Worm (Caenorhabditis elegans) whole organism, L4 larva: ENCODE measurements around the gene sek-1.

Experiments
- F37D6.2 ChIP-seq: sonication (generic microtip); optimal IDR thresholded peaks from 2 replicates; lab custom pipeline; 2016; ENCODE audit warnings: mild to moderate bottlenecking, missing genetic modification characterization, missing compliant biosample characterization
- T26A8.4 ChIP-seq: fragments of 200-800 bp; sonication (Bioruptor generic); IDR thresholded peaks from 2 replicates; pipeline ENCODE4 v1.3.6; 2022; ENCODE audit warnings: missing genetic modification characterization, missing compliant biosample characterization
- Y105C5A.15 ChIP-seq: fragments of 200-800 bp; sonication (Bioruptor generic); IDR thresholded peaks from 2 replicates; pipeline ENCODE4 v1.3.6; 2022; ENCODE audit warnings: missing genetic modification characterization, missing compliant biosample characterization
- Y75B8A.6 ChIP-seq: fragments of 200-800 bp; sonication (Bioruptor generic); IDR thresholded peaks from 2 replicates; pipeline ENCODE4 v1.3.6; 2022; ENCODE audit warnings: missing genetic modification reagents, missing genetic modification characterization, missing compliant biosample characterization
- ZK337.2 ChIP-seq: fragments of 200-800 bp; sonication (Bioruptor generic); IDR thresholded peaks from 2 replicates; pipeline ENCODE4 v1.3.6; 2022; ENCODE audit warnings: missing genetic modification reagents, missing genetic modification characterization, missing compliant biosample characterization
- ZK546.5 ChIP-seq, 2 experiments: sonication (generic microtip); optimal IDR thresholded peaks; 2 replicates each; lab custom pipeline; 2017; ENCODE audit warnings: missing biosample characterization in 2 of 2, missing genetic modification characterization in 2 of 2
- aha-1 ChIP-seq: fragments of 150-350 bp; peaks from one replicate; lab custom pipeline; 2014; ENCODE audit warnings: missing biosample characterization, missing genetic modification characterization
- aly-2 ChIP-seq: sonication (generic microtip); optimal IDR thresholded peaks from 2 replicates; lab custom pipeline; 2018; ENCODE audit warnings: missing biosample characterization, missing genetic modification characterization
- arid-1 ChIP-seq: fragments of 200-800 bp; sonication (Bioruptor generic); conservative IDR thresholded peaks from 2 replicates; pipeline ENCODE4 v1.3.6; 2022; ENCODE audit warnings: missing genetic modification reagents, missing genetic modification characterization, missing compliant biosample characterization
- ceh-20 ChIP-seq: fragments of 200-800 bp; sonication (Bioruptor generic); IDR thresholded peaks from 2 replicates; pipeline ENCODE4 v1.3.6; 2022; ENCODE audit warnings: missing genetic modification reagents, missing genetic modification characterization, missing compliant biosample characterization
- ceh-28 ChIP-seq: fragments of 150-350 bp; optimal IDR thresholded peaks from 2 replicates; lab custom pipeline; 2014; ENCODE audit warnings: missing biosample characterization, missing genetic modification reagents, missing genetic modification characterization
- ceh-32 ChIP-seq: sonication (generic microtip); optimal IDR thresholded peaks from 2 replicates; lab custom pipeline; 2016; ENCODE audit warnings: mild to moderate bottlenecking, missing genetic modification characterization, missing compliant biosample characterization; ENCODE audit not compliant: poor library complexity
- ceh-82 ChIP-seq: sonication (generic microtip); optimal IDR thresholded peaks from 2 replicates; lab custom pipeline; 2017; ENCODE audit warnings: missing biosample characterization, missing genetic modification characterization
- ces-1 ChIP-seq: fragments of 150-350 bp; sonication (generic microtip); optimal IDR thresholded peaks from 4 replicates; lab custom pipeline; 2014; ENCODE audit warnings: missing biosample characterization, missing genetic modification reagents, missing genetic modification characterization
- cey-2 ChIP-seq: sonication (generic microtip); optimal IDR thresholded peaks from 3 replicates; lab custom pipeline; 2017; ENCODE audit warnings: missing genetic modification characterization, mild to moderate bottlenecking, missing compliant biosample characterization, antibody characterized with exemption, borderline replicate concordance; ENCODE audit not compliant: insufficient read depth
- ctbp-1 ChIP-seq: fragments of 200-800 bp; sonication (Bioruptor generic); IDR thresholded peaks from 2 replicates; pipeline ENCODE4 v1.3.6; 2022; ENCODE audit warnings: missing genetic modification reagents, missing genetic modification characterization, missing compliant biosample characterization
- daf-12 ChIP-seq: fragments of 150-350 bp; optimal IDR thresholded peaks from 2 replicates; lab custom pipeline; 2014; ENCODE audit warnings: missing biosample characterization, missing genetic modification reagents, missing genetic modification characterization
- daf-16 ChIP-seq, 3 experiments: sonication (generic microtip); optimal IDR thresholded peaks; 2 replicates each; lab custom pipeline; 2016 to 2017; ENCODE audit warnings: missing genetic modification characterization in 3 of 3, missing genetic modification reagents in 3 of 3, mild to moderate bottlenecking in 2 of 3, missing compliant biosample characterization in 2 of 3, missing biosample characterization in 1 of 3, moderate library complexity in 1 of 3
- dmd-6 ChIP-seq: fragments of 200-800 bp; sonication (Bioruptor generic); IDR thresholded peaks from 2 replicates; pipeline ENCODE4 v1.3.6; 2022; ENCODE audit warnings: missing genetic modification reagents, missing genetic modification characterization, missing compliant biosample characterization
- dmd-8 ChIP-seq: fragments of 200-800 bp; sonication (Bioruptor generic); IDR thresholded peaks from 2 replicates; pipeline ENCODE4 v1.3.6; 2022; ENCODE audit warnings: missing genetic modification characterization, missing compliant biosample characterization
- dmd-9 ChIP-seq: fragments of 200-800 bp; sonication (Bioruptor generic); IDR thresholded peaks from 2 replicates; pipeline ENCODE4 v1.3.6; 2022; ENCODE audit warnings: missing genetic modification reagents, missing genetic modification characterization, missing compliant biosample characterization
- dpl-1 ChIP-seq: fragments of 150-350 bp; optimal IDR thresholded peaks from 2 replicates; lab custom pipeline; 2014; ENCODE audit warnings: missing biosample characterization, missing genetic modification reagents, missing genetic modification characterization
- dve-1 ChIP-seq: sonication (generic microtip); optimal IDR thresholded peaks from 2 replicates; lab custom pipeline; 2017; ENCODE audit warnings: antibody characterized with exemption, mild to moderate bottlenecking, missing genetic modification characterization, missing compliant biosample characterization; ENCODE audit not compliant: insufficient read depth
- fkh-10 ChIP-seq: fragments of 150-350 bp; optimal IDR thresholded peaks from 2 replicates; lab custom pipeline; 2014; ENCODE audit warnings: missing biosample characterization, missing genetic modification reagents, missing genetic modification characterization
- hif-1 ChIP-seq, 2 experiments: sonication (generic microtip); optimal IDR thresholded peaks; 2 replicates each; lab custom pipeline; 2016 to 2017; ENCODE audit warnings: missing compliant biosample characterization in 2 of 2, missing genetic modification characterization in 2 of 2, missing genetic modification reagents in 2 of 2, missing genotype in 2 of 2, mild to moderate bottlenecking in 1 of 2
- hlh-11 ChIP-seq: fragments of 200-800 bp; sonication (Bioruptor generic); optimal IDR thresholded peaks from 2 replicates; lab custom pipeline; 2018; ENCODE audit warnings: mild to moderate bottlenecking, missing genetic modification characterization, missing compliant biosample characterization
- hlh-30 ChIP-seq: sonication (generic microtip); optimal IDR thresholded peaks from 2 replicates; lab custom pipeline; 2017; ENCODE audit warnings: antibody characterized with exemption, mild to moderate bottlenecking, missing genetic modification characterization, missing compliant biosample characterization; ENCODE audit not compliant: insufficient read depth
- hmg-1.1 ChIP-seq: fragments of 200-800 bp; sonication (Bioruptor generic); IDR thresholded peaks from 2 replicates; pipeline ENCODE4 v1.3.6; 2022; ENCODE audit warnings: missing genetic modification reagents, missing genetic modification characterization, missing compliant biosample characterization
- lin-13 ChIP-seq: fragments of 150-350 bp; optimal IDR thresholded peaks from 2 replicates; lab custom pipeline; 2014; ENCODE audit warnings: missing biosample characterization, missing genetic modification reagents, missing genetic modification characterization
- lir-3 ChIP-seq: sonication (generic microtip); optimal IDR thresholded peaks from 2 replicates; lab custom pipeline; 2016; ENCODE audit warnings: mild to moderate bottlenecking, missing genetic modification characterization, missing compliant biosample characterization
- lsy-2 ChIP-seq, 2 experiments: fragments of 150-350 bp in 1 of 2; sonication (generic microtip) in 1 of 2; optimal IDR thresholded peaks; 2 replicates each; lab custom pipeline; 2014 to 2017; ENCODE audit warnings: missing biosample characterization in 2 of 2, missing genetic modification characterization in 2 of 2
- madf-5 ChIP-seq, 2 experiments: fragments of 200-800 bp; sonication (Bioruptor generic); IDR thresholded peaks; 2 replicates each; pipeline ENCODE4 v1.3.6; 2022; ENCODE audit warnings: missing compliant biosample characterization in 2 of 2, missing genetic modification characterization in 2 of 2
- mdl-1 ChIP-seq, 2 experiments: fragments of 150-350 bp in 1 of 2; sonication (generic microtip) in 1 of 2; optimal IDR thresholded peaks; 2 replicates each; lab custom pipeline; 2014 to 2017; ENCODE audit warnings: missing biosample characterization in 2 of 2, missing genetic modification characterization in 2 of 2
- mdt-29 ChIP-seq: fragments of 200-800 bp; sonication (Bioruptor generic); IDR thresholded peaks from 2 replicates; pipeline ENCODE4 v1.3.6; 2022; ENCODE audit warnings: missing genetic modification reagents, missing genetic modification characterization, missing compliant biosample characterization
- mep-1 ChIP-seq: fragments of 150-350 bp; sonication (generic microtip); optimal IDR thresholded peaks from 3 replicates; lab custom pipeline; 2014; ENCODE audit warnings: missing biosample characterization, missing genetic modification characterization
- mes-2 ChIP-seq: sonication (generic microtip); optimal IDR thresholded peaks from 2 replicates; lab custom pipeline; 2016; ENCODE audit warnings: missing genotype, mild to moderate bottlenecking, missing genetic modification characterization, missing compliant biosample characterization; ENCODE audit not compliant: poor library complexity, severe bottlenecking
- mxl-3 ChIP-seq: fragments of 200-800 bp; sonication (Bioruptor generic); optimal IDR thresholded peaks from 2 replicates; lab custom pipeline; 2018; ENCODE audit warnings: mild to moderate bottlenecking, missing genetic modification characterization, missing compliant biosample characterization
- nhr-28 ChIP-seq: fragments of 150-350 bp; optimal IDR thresholded peaks from 2 replicates; lab custom pipeline; 2014; ENCODE audit warnings: missing biosample characterization, missing genetic modification characterization
- nhr-48 ChIP-seq: sonication (generic microtip); optimal IDR thresholded peaks from 2 replicates; lab custom pipeline; 2016; ENCODE audit warnings: mild to moderate bottlenecking, missing genetic modification characterization, missing compliant biosample characterization
- nhr-76 ChIP-seq: fragments of 150-350 bp; optimal IDR thresholded peaks from 2 replicates; lab custom pipeline; 2014; ENCODE audit warnings: missing biosample characterization, missing genetic modification characterization
- nhr-77 ChIP-seq: fragments of 150-350 bp; optimal IDR thresholded peaks from 2 replicates; lab custom pipeline; 2014; ENCODE audit warnings: missing biosample characterization, missing genetic modification characterization
- pha-4 ChIP-seq, 2 experiments: fragments of 150-350 bp in 1 of 2; fragments of 200-800 bp in 1 of 2; sonication (Bioruptor generic) in 1 of 2; IDR thresholded peaks in 1 of 2; optimal IDR thresholded peaks in 1 of 2; 2 replicates each; pipeline versions ENCODE4 v1.3.6 to Lab custom; 2014 to 2022; ENCODE audit warnings: missing genetic modification characterization in 2 of 2, missing genetic modification reagents in 2 of 2, missing biosample characterization in 1 of 2, missing compliant biosample characterization in 1 of 2
- php-3 ChIP-seq: fragments of 200-800 bp; sonication (Bioruptor generic); IDR thresholded peaks from 2 replicates; pipeline ENCODE4 v1.3.6; 2022; ENCODE audit warnings: missing genetic modification reagents, missing genetic modification characterization, missing compliant biosample characterization
- rbr-2 ChIP-seq: sonication (generic microtip); optimal IDR thresholded peaks from 2 replicates; lab custom pipeline; 2016; ENCODE audit warnings: missing genotype, missing genetic modification characterization, missing compliant biosample characterization
- spr-3 ChIP-seq: fragments of 200-800 bp; sonication (Bioruptor generic); optimal IDR thresholded peaks from 2 replicates; lab custom pipeline; 2018; ENCODE audit warnings: mild to moderate bottlenecking, missing genetic modification characterization, missing compliant biosample characterization
- unc-39 ChIP-seq: sonication (generic microtip); optimal IDR thresholded peaks from 2 replicates; lab custom pipeline; 2017; ENCODE audit warnings: missing biosample characterization, missing genetic modification characterization
- zag-1 ChIP-seq: fragments of 150-350 bp; optimal IDR thresholded peaks from 2 replicates; lab custom pipeline; 2014; ENCODE audit warnings: missing biosample characterization, missing genetic modification characterization
- ztf-7 ChIP-seq: fragments of 150-350 bp; optimal IDR thresholded peaks from 2 replicates; lab custom pipeline; 2014; ENCODE audit warnings: missing biosample characterization, missing genetic modification characterization

The sek-1 gene

DNA sequence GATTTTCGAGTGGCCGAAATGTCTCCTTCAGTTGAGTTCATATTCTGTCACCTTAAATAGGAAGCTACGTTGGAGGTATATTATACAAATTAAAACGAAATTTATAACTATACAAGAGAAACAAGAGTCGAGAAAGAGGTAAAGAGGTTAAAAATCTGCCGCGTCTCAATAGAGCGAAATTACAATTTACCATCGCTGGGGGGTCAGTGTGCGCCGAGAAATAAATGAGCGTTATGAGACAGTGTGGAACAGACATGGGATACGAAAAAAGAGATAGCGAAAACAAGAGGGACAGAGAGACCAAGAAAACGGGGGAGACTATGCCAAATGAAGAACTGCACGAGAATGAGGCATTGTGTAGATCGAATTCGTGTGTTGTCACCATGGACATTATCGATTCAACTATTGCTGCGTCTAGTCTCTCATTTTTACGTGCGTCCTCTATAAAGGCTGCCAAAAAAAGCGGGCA, 28.6 kb upstream of the sek-1 start, which contains the start of gene ZK154.5:
Gene ZK154.5 (minus strand): TSS at position 51 of the 469 bp plus-strand sequence.
- TF ChIP-seq mep-1 (peak; percentile 60), ztf-7 (tag; lab: Kevin White, UChicago) (peak; percentile 3), hmg-1.1 (peak; percentile 51), ceh-28 (peak; percentile 10), dpl-1 (GFP tag; lab: Kevin White, UChicago) (peak; percentile 53), mdt-29 (no peak), mdl-1 (tag; optimal IDR thresholded peaks at IDR 0.05; lab: Kevin White, UChicago) (peak in 1 of 2 experiments; percentile 43), rbr-2 (tag; lab: Kevin White, UChicago) (peak; percentile 41), hlh-30 (tag; lab: Kevin White, UChicago) (peak; percentile 58), T26A8.4 (GFP tag; lab: Robert Waterston, UW) (peak; percentile 45; the same call in 1 of the 2 replicates), mxl-3 (peak; percentile 43), ZK546.5 (tag; optimal IDR thresholded peaks at IDR 0.05; lab: Kevin White, UChicago) (no peak), lir-3 (tag; lab: Kevin White, UChicago) (no peak), aha-1 (no peak), hif-1 (tag; optimal IDR thresholded peaks at IDR 0.05; lab: Kevin White, UChicago) (peak in 1 of 2 experiments; percentile 18), mes-2 (tag; lab: Kevin White, UChicago) (peak; percentile 24), pha-4 (GFP tag; IDR thresholded peaks at IDR 0.05; lab: Robert Waterston, UW) (no peak), pha-4 (tag; optimal IDR thresholded peaks at IDR 0.05; lab: Kevin White, UChicago) (peak; percentile 42), daf-16 (GFP tag; optimal IDR thresholded peaks at IDR 0.05; lab: Kevin White, UChicago) (no peak), daf-16 (tag; optimal IDR thresholded peaks at IDR 0.05; lab: Kevin White, UChicago) (peak; percentile 53), lsy-2 (tag; optimal IDR thresholded peaks at IDR 0.05; lab: Kevin White, UChicago) (peak in 1 of 2 experiments; percentile 34), nhr-48 (tag; lab: Kevin White, UChicago) (peak; percentile 1), nhr-77 (tag; lab: Kevin White, UChicago) (no peak), nhr-28 (tag; lab: Kevin White, UChicago) (peak; percentile 20), dmd-6 (GFP tag; lab: Robert Waterston, UW) (0 out of 2 replicates have a peak, but pooled peaks have one; percentile 10), hlh-11 (peak; percentile 43), ctbp-1 (GFP tag; lab: Robert Waterston, UW) (0 out of 2 replicates have a peak, but pooled peaks have one; percentile 16), lin-13 (no peak), madf-5 (GFP tag; IDR thresholded peaks at IDR 0.05; lab: Robert Waterston, UW) (no peak), dve-1 (peak; percentile 62)

DNA sequence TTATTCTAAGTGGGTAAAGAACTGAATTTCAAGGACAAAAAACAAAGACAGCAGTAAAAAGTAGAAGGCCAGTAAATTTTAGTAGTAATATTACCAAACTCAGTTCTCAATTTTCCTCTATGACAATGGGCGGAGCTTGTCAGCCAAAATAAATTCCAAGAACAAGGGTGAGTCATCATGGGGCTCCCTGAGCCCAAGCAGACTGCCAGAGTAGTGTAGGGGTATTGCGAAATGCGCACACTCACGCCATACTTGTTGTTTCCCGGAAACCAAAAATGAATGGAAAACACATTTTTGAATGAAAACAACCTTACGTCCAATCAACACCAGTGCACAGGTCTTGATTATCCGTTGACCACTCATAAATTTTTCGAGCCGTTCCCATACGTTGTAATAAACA, 24.7 kb upstream of the sek-1 start:
- no peak for TF ChIP-seq zag-1 (tag; lab: Kevin White, UChicago)
- TF ChIP-seq arid-1 (GFP tag; lab: Robert Waterston, UW) = no peak
- 0 out of 2 replicates have a peak, but pooled peaks have one; percentile 17 for TF ChIP-seq ctbp-1 (GFP tag; lab: Robert Waterston, UW)
- no peak for TF ChIP-seq ces-1 (GFP tag; lab: Kevin White, UChicago)
- TF ChIP-seq ZK337.2 = no peak
- TF ChIP-seq dmd-9 (GFP tag; lab: Robert Waterston, UW) = no peak
- TF ChIP-seq hif-1 (tag; optimal IDR thresholded peaks at IDR 0.05; lab: Kevin White, UChicago) = no peak
- TF ChIP-seq ceh-82 = no peak
- no peak for TF ChIP-seq nhr-76 (tag; lab: Kevin White, UChicago)
- no peak for TF ChIP-seq Y105C5A.15
- peak in 1 of 2 experiments; percentile 55 for TF ChIP-seq mdl-1 (tag; optimal IDR thresholded peaks at IDR 0.05; lab: Kevin White, UChicago)
- TF ChIP-seq daf-12 (tag; lab: Kevin White, UChicago) = no peak
- no peak for TF ChIP-seq php-3 (GFP tag; lab: Robert Waterston, UW)
- no peak for TF ChIP-seq aly-2 (tag; lab: Kevin White, UChicago)
- no peak for TF ChIP-seq ceh-32
- no peak for TF ChIP-seq dmd-8 (GFP tag; lab: Robert Waterston, UW)
- no peak for TF ChIP-seq nhr-48 (tag; lab: Kevin White, UChicago)
- TF ChIP-seq F37D6.2 (tag; lab: Kevin White, UChicago) = peak; percentile 58
- TF ChIP-seq fkh-10 (GFP tag; lab: Kevin White, UChicago) = peak; percentile 38
- peak; percentile 33 for TF ChIP-seq hlh-11
- TF ChIP-seq ceh-20 (GFP tag; lab: Robert Waterston, UW) = no peak
- no peak for TF ChIP-seq unc-39 (tag; lab: Kevin White, UChicago)
- TF ChIP-seq spr-3 = no peak
- no peak for TF ChIP-seq Y75B8A.6
- TF ChIP-seq cey-2 (tag; lab: Kevin White, UChicago) = no peak
- no peak for TF ChIP-seq T26A8.4 (GFP tag; lab: Robert Waterston, UW)
